Fruit fly (Drosophila melanogaster) whole organism: Measurements from ENCODE around the gene CG31265.

Experiments used
- CG8478 ChIP-seq: fragments of >200 bp; optimal IDR thresholded peaks from 2 replicates; lab custom pipeline; 2018; ENCODE audit warnings: inconsistent platforms
- pan ChIP-seq: fragments of >200 bp; optimal IDR thresholded peaks from 2 replicates; lab custom pipeline; 2017
- psq ChIP-seq: fragments of >200 bp; optimal IDR thresholded peaks from 2 replicates; lab custom pipeline; 2017

DNA sequence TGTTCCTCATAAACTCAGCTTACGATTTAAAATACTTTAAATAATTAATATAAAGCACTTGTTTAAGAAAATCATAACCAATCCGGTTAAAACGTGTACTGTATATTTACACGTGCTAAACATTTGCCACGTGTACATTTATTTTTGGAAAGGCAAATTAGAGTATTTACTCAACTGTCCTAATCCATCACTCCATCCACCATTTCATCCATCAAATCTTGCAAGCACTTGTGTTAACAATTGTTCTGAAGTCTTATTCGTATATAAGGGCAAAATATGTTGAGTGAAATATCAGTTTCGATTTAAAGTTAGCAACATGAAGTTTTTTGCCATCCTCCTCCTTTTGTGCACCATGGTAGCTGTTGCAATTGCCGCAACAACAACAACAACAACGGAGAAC is 6.7 kb upstream of the CG31265 start, which contains the start of gene CG42779:
- TF ChIP-seq psq (no peak), CG8478 (lab: Kevin White, UChicago) (no peak), pan (lab: Kevin White, UChicago) (no peak)
